Fruit fly (Drosophila melanogaster): ENCODE data around the gene ATP7.

The ATP7 gene

dm6 chrX:11817183-11817972 lies 37.4 kb upstream of the ATP7 start:
- TF ChIP-seq CG3919 (GFP tag; optimal IDR thresholded peaks at IDR 0.05) (no peak), ss (GFP tag; optimal IDR thresholded peaks at IDR 0.05) (peak; percentile 6 to 41), CG11294 (GFP tag; IDR thresholded peaks at IDR 0.05) (no peak), eg (GFP tag; IDR thresholded peaks at IDR 0.05) (peak; percentile 39; the same call in 1 of the 3 replicates), CG9139 (GFP tag; optimal IDR thresholded peaks at IDR 0.05) (peak; percentile 4), Blimp-1 (GFP tag; optimal IDR thresholded peaks at IDR 0.05) (no peak), Sox102F (GFP tag; optimal IDR thresholded peaks at IDR 0.05) (no peak), CG8119 (GFP tag; IDR thresholded peaks at IDR 0.05) (peak; percentile 23; the same call in 2 of the 3 replicates), fkh (GFP tag; optimal IDR thresholded peaks at IDR 0.05) (peak; percentile 52), Smox (GFP tag; optimal IDR thresholded peaks at IDR 0.05) (no peak), Met (GFP tag; optimal IDR thresholded peaks at IDR 0.05) (no peak), CG6854 (GFP tag; optimal IDR thresholded peaks at IDR 0.05) (peak; percentile 26), CG15336 (GFP tag; IDR thresholded peaks at IDR 0.05) (no peak), CG4318 (GFP tag; optimal IDR thresholded peaks at IDR 0.05) (no peak), CG11902 (GFP tag; optimal IDR thresholded peaks at IDR 0.05) (no peak), topi (GFP tag; optimal IDR thresholded peaks at IDR 0.05) (no peak), CG6792 (GFP tag; optimal IDR thresholded peaks at IDR 0.05) (no peak), Lpt (GFP tag; optimal IDR thresholded peaks at IDR 0.05) (no peak), Sox14 (GFP tag; optimal IDR thresholded peaks at IDR 0.05) (no peak), Gug (GFP tag; IDR thresholded peaks at IDR 0.05) (no peak), Eip78C (GFP tag) (no peak), cyc (GFP tag; optimal IDR thresholded peaks at IDR 0.05) (no peak), fd85E (GFP tag; optimal IDR thresholded peaks at IDR 0.05) (no peak), CG31627 (GFP tag; optimal IDR thresholded peaks at IDR 0.05) (no peak), net (GFP tag; optimal IDR thresholded peaks at IDR 0.05) (no peak), dsx (GFP tag; optimal IDR thresholded peaks at IDR 0.05; ENCODE audit: poor library complexity, severe bottlenecking) (peak; percentile 14), Ets96B (tag; optimal IDR thresholded peaks at IDR 0.05) (peak; percentile 12), lz (GFP tag; optimal IDR thresholded peaks at IDR 0.05) (no peak), CG1621 (tag; optimal IDR thresholded peaks at IDR 0.05) (no peak), Hr39 (GFP tag; optimal IDR thresholded peaks at IDR 0.05) (no peak), CG10631 (GFP tag; optimal IDR thresholded peaks at IDR 0.05) (no peak), vri (GFP tag; optimal IDR thresholded peaks at IDR 0.05) (peak; percentile 15), achi (GFP tag; optimal IDR thresholded peaks at IDR 0.05) (no peak), CG32006 (GFP tag; optimal IDR thresholded peaks at IDR 0.05) (no peak), dac (GFP tag; optimal IDR thresholded peaks at IDR 0.05) (no peak), fd59A (GFP tag; optimal IDR thresholded peaks at IDR 0.05) (no peak), acj6 (GFP tag; optimal IDR thresholded peaks at IDR 0.05) (no peak), OdsH (GFP tag; optimal IDR thresholded peaks at IDR 0.05) (no peak), CG3032 (tag; optimal IDR thresholded peaks at IDR 0.05) (no peak), pdm3 (GFP tag; optimal IDR thresholded peaks at IDR 0.05) (no peak), Hr4 (GFP tag; optimal IDR thresholded peaks at IDR 0.05) (no peak), CG8632 (GFP tag; optimal IDR thresholded peaks at IDR 0.05) (peak; percentile 18), CG8319 (GFP tag; optimal IDR thresholded peaks at IDR 0.05) (no peak), esn (GFP tag; optimal IDR thresholded peaks at IDR 0.05) (no peak), salr (GFP tag; optimal IDR thresholded peaks at IDR 0.05) (no peak), CG11762 (GFP tag; optimal IDR thresholded peaks at IDR 0.05; ENCODE audit: insufficient read depth) (no peak), Hr38 (GFP tag; optimal IDR thresholded peaks at IDR 0.05) (no peak), CG34406 (GFP tag; optimal IDR thresholded peaks at IDR 0.05) (no peak), CG10669 (GFP tag; optimal IDR thresholded peaks at IDR 0.05) (no peak), CG6808 (GFP tag; optimal IDR thresholded peaks at IDR 0.05) (peak; percentile 47), Eip93F (GFP tag; optimal IDR thresholded peaks at IDR 0.05) (no peak)

All from whole organism, prepupa.